Worm (Caenorhabditis elegans) whole organism, mixed stage, embryonic: ENCODE data around the gene C56C10.9.

Source experiments
- M03D4.4 ChIP-seq: sonication (generic microtip); optimal IDR thresholded peaks from 2 replicates; lab custom pipeline; 2017; ENCODE audit warnings: mild to moderate bottlenecking, missing genetic modification characterization, missing compliant biosample characterization
- bed-3 ChIP-seq: fragments of 200-800 bp; sonication (Bioruptor generic); optimal IDR thresholded peaks from 3 replicates; lab custom pipeline; 2018; ENCODE audit warnings: mild to moderate bottlenecking, missing genetic modification characterization, moderate library complexity, missing compliant biosample characterization
- blmp-1 ChIP-seq: fragments of 150-350 bp; optimal IDR thresholded peaks from 2 replicates; lab custom pipeline; 2014; ENCODE audit warnings: missing biosample characterization, missing genetic modification characterization
- ceh-39 ChIP-seq: fragments of 150-350 bp; optimal IDR thresholded peaks from 2 replicates; lab custom pipeline; 2014; ENCODE audit warnings: missing biosample characterization, missing genetic modification characterization
- ceh-43 ChIP-seq: fragments of 200-800 bp; sonication (Bioruptor generic); optimal IDR thresholded peaks from 2 replicates; lab custom pipeline; 2018; ENCODE audit warnings: mild to moderate bottlenecking, missing genetic modification characterization, moderate library complexity, missing compliant biosample characterization
- ceh-83 ChIP-seq: fragments of 200-800 bp; sonication (Bioruptor generic); optimal IDR thresholded peaks from 2 replicates; lab custom pipeline; 2018; ENCODE audit warnings: mild to moderate bottlenecking, missing genetic modification characterization, missing compliant biosample characterization
- ces-1 ChIP-seq: fragments of 150-350 bp; optimal IDR thresholded peaks from 2 replicates; lab custom pipeline; 2014; ENCODE audit warnings: missing biosample characterization, missing genetic modification reagents, missing genetic modification characterization
- cnd-1 ChIP-seq: fragments of 200-800 bp; sonication (Bioruptor generic); optimal IDR thresholded peaks from 2 replicates; lab custom pipeline; 2018; ENCODE audit warnings: mild to moderate bottlenecking, missing genetic modification characterization, missing compliant biosample characterization
- drap-1 ChIP-seq: fragments of 200-800 bp; sonication (Bioruptor generic); optimal IDR thresholded peaks from 3 replicates; lab custom pipeline; 2018; ENCODE audit warnings: mild to moderate bottlenecking, missing genetic modification characterization, missing compliant biosample characterization
- elt-1 ChIP-seq: sonication (generic microtip); optimal IDR thresholded peaks from 2 replicates; lab custom pipeline; 2017; ENCODE audit warnings: missing genetic modification characterization, mild to moderate bottlenecking, missing compliant biosample characterization, antibody characterized with exemption, moderate library complexity, borderline replicate concordance; ENCODE audit not compliant: insufficient read depth
- elt-3 ChIP-seq: fragments of 150-350 bp; optimal IDR thresholded peaks from 2 replicates; lab custom pipeline; 2014; ENCODE audit warnings: missing biosample characterization, missing genetic modification characterization
- flh-1 ChIP-seq: fragments of 200-800 bp; sonication (Bioruptor generic); optimal IDR thresholded peaks from 2 replicates; lab custom pipeline; 2018; ENCODE audit warnings: mild to moderate bottlenecking, missing genetic modification characterization, moderate library complexity, missing compliant biosample characterization
- ham-2 ChIP-seq: fragments of 200-800 bp; sonication (Bioruptor generic); optimal IDR thresholded peaks from 2 replicates; lab custom pipeline; 2018; ENCODE audit warnings: mild to moderate bottlenecking, missing genetic modification characterization, missing compliant biosample characterization
- hlh-1 ChIP-seq: fragments of 150-350 bp; optimal IDR thresholded peaks from 2 replicates; lab custom pipeline; 2014; ENCODE audit warnings: missing biosample characterization, missing genetic modification reagents, missing genetic modification characterization
- lin-13 ChIP-seq: fragments of 150-350 bp; optimal IDR thresholded peaks from 2 replicates; lab custom pipeline; 2014; ENCODE audit warnings: missing biosample characterization, missing genetic modification characterization
- lin-32 ChIP-seq: fragments of 200-800 bp; sonication (Bioruptor generic); optimal IDR thresholded peaks from 2 replicates; lab custom pipeline; 2018; ENCODE audit warnings: mild to moderate bottlenecking, missing genetic modification characterization, missing compliant biosample characterization
- mab-5 ChIP-seq: fragments of 150-350 bp; optimal IDR thresholded peaks from 2 replicates; lab custom pipeline; 2014; ENCODE audit warnings: missing biosample characterization, missing genetic modification characterization
- mep-1 ChIP-seq: fragments of 150-350 bp; optimal IDR thresholded peaks from 2 replicates; lab custom pipeline; 2017; ENCODE audit warnings: missing biosample characterization, missing genetic modification reagents, missing genetic modification characterization, inconsistent platforms
- mls-2 ChIP-seq: sonication (generic microtip); optimal IDR thresholded peaks from 2 replicates; lab custom pipeline; 2016; ENCODE audit warnings: mild to moderate bottlenecking, missing genetic modification characterization, moderate library complexity, missing compliant biosample characterization
- nhr-12 ChIP-seq: fragments of 150-350 bp; optimal IDR thresholded peaks from 2 replicates; lab custom pipeline; 2014; ENCODE audit warnings: missing biosample characterization, missing genetic modification characterization
- nhr-2 ChIP-seq: fragments of 150-350 bp; optimal IDR thresholded peaks from 2 replicates; lab custom pipeline; 2014; ENCODE audit warnings: missing biosample characterization, missing genetic modification characterization
- nhr-237 ChIP-seq: fragments of 150-350 bp; optimal IDR thresholded peaks from 2 replicates; lab custom pipeline; 2014; ENCODE audit warnings: missing biosample characterization, missing genetic modification characterization
- nhr-28 ChIP-seq: fragments of 150-350 bp; optimal IDR thresholded peaks from 2 replicates; lab custom pipeline; 2014; ENCODE audit warnings: missing biosample characterization, missing genetic modification characterization
- nhr-76 ChIP-seq: sonication (generic microtip); optimal IDR thresholded peaks from 2 replicates; lab custom pipeline; 2017; ENCODE audit warnings: missing biosample characterization, missing genetic modification characterization
- pha-4 ChIP-seq: fragments of 150-350 bp; optimal IDR thresholded peaks from 2 replicates; lab custom pipeline; 2018; ENCODE audit warnings: missing biosample characterization, missing genetic modification reagents, missing genetic modification characterization
- sem-2 ChIP-seq: fragments of 200-800 bp; sonication (Bioruptor generic); optimal IDR thresholded peaks from 2 replicates; lab custom pipeline; 2018; ENCODE audit warnings: mild to moderate bottlenecking, missing genetic modification characterization, missing compliant biosample characterization
- snpc-4 ChIP-seq: fragments of 150-350 bp; optimal IDR thresholded peaks from 2 replicates; lab custom pipeline; 2014; ENCODE audit warnings: missing biosample characterization, missing genetic modification characterization
- sptf-1 ChIP-seq: sonication (generic microtip); optimal IDR thresholded peaks from 2 replicates; lab custom pipeline; 2017; ENCODE audit warnings: mild to moderate bottlenecking, missing genetic modification characterization, moderate library complexity, missing compliant biosample characterization
- tbx-8 ChIP-seq: fragments of 200-800 bp; sonication (Bioruptor generic); optimal IDR thresholded peaks from 2 replicates; lab custom pipeline; 2018; ENCODE audit warnings: mild to moderate bottlenecking, missing genetic modification characterization, moderate library complexity, missing compliant biosample characterization
- unc-120 ChIP-seq: sonication (generic microtip); optimal IDR thresholded peaks from 2 replicates; lab custom pipeline; 2017; ENCODE audit warnings: missing genetic modification characterization, missing compliant biosample characterization; ENCODE audit not compliant: poor library complexity, severe bottlenecking
- unc-39 ChIP-seq: fragments of 150-350 bp; optimal IDR thresholded peaks from 2 replicates; lab custom pipeline; 2014; ENCODE audit warnings: missing biosample characterization, missing genetic modification characterization
- unc-62 ChIP-seq: fragments of 150-350 bp; optimal IDR thresholded peaks from 2 replicates; lab custom pipeline; 2014; ENCODE audit warnings: missing biosample characterization, missing genetic modification reagents, missing genetic modification characterization
- zip-8 ChIP-seq: fragments of 150-350 bp; optimal IDR thresholded peaks from 2 replicates; lab custom pipeline; 2014; ENCODE audit warnings: missing biosample characterization, missing genetic modification characterization
- ztf-11 ChIP-seq: fragments of 150-350 bp; optimal IDR thresholded peaks from 2 replicates; lab custom pipeline; 2014; ENCODE audit warnings: missing biosample characterization, missing genetic modification characterization

The C56C10.9 gene

ce11 chrII:6598050-6598449 is 5.9 kb upstream of the C56C10.9 start, which contains the start of gene dnj-8:
dnj-8 (minus strand) TSS chrII:6598080.
- TF ChIP-seq nhr-237 (tag; lab: Kevin White, UChicago) (no peak), sem-2 (GFP tag; lab: Kevin White, UChicago) (no peak)

ce11 chrII:6597507-6597906 is 5.4 kb upstream of the C56C10.9 start:
- TF ChIP-seq nhr-76 (tag; lab: Kevin White, UChicago) (no peak), mls-2 (no peak), nhr-28 (tag; lab: Kevin White, UChicago) (no peak), ces-1 (no peak), flh-1 (GFP tag; lab: Kevin White, UChicago) (no peak), lin-13 (tag; lab: Kevin White, UChicago) (no peak), elt-1 (tag; lab: Kevin White, UChicago) (no peak), ceh-83 (no peak), mab-5 (no peak)

- no peak for TF ChIP-seq cnd-1 (tag; lab: Kevin White, UChicago)
- no peak for TF ChIP-seq unc-120 (tag; lab: Kevin White, UChicago)
- no peak for TF ChIP-seq flh-1 (GFP tag; lab: Kevin White, UChicago)
These were observed 2.0 kb upstream of the C56C10.9 start, which contains the start of gene aipr-1 for ce11 chrII:6594151-6594550. aipr-1 (minus strand) TSS chrII:6594251.

- TF ChIP-seq ham-2 (GFP tag; lab: Kevin White, UChicago) = no peak
- no peak for TF ChIP-seq unc-62 (GFP tag; lab: Kevin White, UChicago)
- no peak for TF ChIP-seq ceh-39
- TF ChIP-seq zip-8 (tag; lab: Kevin White, UChicago) = no peak
- TF ChIP-seq bed-3 (GFP tag; lab: Kevin White, UChicago) = no peak
- no peak for TF ChIP-seq drap-1
- no peak for TF ChIP-seq ztf-11 (tag; lab: Kevin White, UChicago)
- no peak for TF ChIP-seq nhr-28 (tag; lab: Kevin White, UChicago)
- no peak for TF ChIP-seq snpc-4
- no peak for TF ChIP-seq cnd-1 (tag; lab: Kevin White, UChicago)
- TF ChIP-seq hlh-1 (tag; lab: Kevin White, UChicago) = no peak
- no peak for TF ChIP-seq lin-32 (GFP tag; lab: Kevin White, UChicago)
- no peak for TF ChIP-seq flh-1 (GFP tag; lab: Kevin White, UChicago)
- no peak for TF ChIP-seq ceh-43 (GFP tag; lab: Kevin White, UChicago)
- TF ChIP-seq tbx-8 = no peak
- no peak for TF ChIP-seq lin-13 (tag; lab: Kevin White, UChicago)
- no peak for TF ChIP-seq elt-3 (tag; lab: Kevin White, UChicago)
- no peak for TF ChIP-seq sptf-1
- TF ChIP-seq, all 35 proteins: peak for 0
These were observed 1.2 kb downstream of the C56C10.9 start for ce11 chrII:6591000-6591399.

ce11 chrII:6589408-6589807 is 2.7 kb downstream of the C56C10.9 start, which contains the start of gene vps-32.1:
vps-32.1 (plus strand) TSS chrII:6589708.
- TF ChIP-seq flh-1 (GFP tag; lab: Kevin White, UChicago) = no peak
- no peak for TF ChIP-seq mls-2
- no peak for TF ChIP-seq mab-5
- no peak for TF ChIP-seq nhr-76 (tag; lab: Kevin White, UChicago)
- no peak for TF ChIP-seq nhr-237 (tag; lab: Kevin White, UChicago)
- TF ChIP-seq nhr-28 (tag; lab: Kevin White, UChicago) = no peak
- TF ChIP-seq ceh-43 (GFP tag; lab: Kevin White, UChicago) = no peak
- TF ChIP-seq ceh-83 = no peak
- TF ChIP-seq zip-8 (tag; lab: Kevin White, UChicago) = no peak

- TF ChIP-seq blmp-1 (tag; lab: Kevin White, UChicago) (no peak), ham-2 (GFP tag; lab: Kevin White, UChicago) (peak; percentile 89), nhr-2 (tag; lab: Kevin White, UChicago) (peak; percentile 15), bed-3 (GFP tag; lab: Kevin White, UChicago) (no peak), unc-39 (tag; lab: Kevin White, UChicago) (no peak), unc-62 (GFP tag; lab: Kevin White, UChicago) (peak; percentile 96), drap-1 (no peak), elt-1 (tag; lab: Kevin White, UChicago) (no peak), sptf-1 (peak; percentile 71), M03D4.4 (tag; lab: Kevin White, UChicago) (peak; percentile 63), mep-1 (tag; lab: Kevin White, UChicago) (peak; percentile 93), hlh-1 (tag; lab: Kevin White, UChicago) (peak; percentile 56), nhr-12 (tag; lab: Kevin White, UChicago) (no peak), flh-1 (GFP tag; lab: Kevin White, UChicago) (no peak), cnd-1 (tag; lab: Kevin White, UChicago) (peak; percentile 31), elt-3 (tag; lab: Kevin White, UChicago) (peak; percentile 91), nhr-237 (tag; lab: Kevin White, UChicago) (peak; percentile 93), pha-4 (tag; lab: Kevin White, UChicago) (peak; percentile 71), nhr-28 (tag; lab: Kevin White, UChicago) (no peak), unc-120 (tag; lab: Kevin White, UChicago) (peak; percentile 99), lin-32 (GFP tag; lab: Kevin White, UChicago) (no peak), ceh-43 (GFP tag; lab: Kevin White, UChicago) (no peak), mab-5 (peak; percentile 34), lin-13 (tag; lab: Kevin White, UChicago) (peak; percentile 88), tbx-8 (no peak), ceh-39 (peak; percentile 71), snpc-4 (no peak), sem-2 (GFP tag; lab: Kevin White, UChicago) (no peak), ceh-83 (peak; percentile 58)
These were observed 3.4 kb downstream of the C56C10.9 start, which contains the start of gene icd-1 for ce11 chrII:6588605-6589292. icd-1 (minus strand) TSS chrII:6588655.
